Worm (Caenorhabditis elegans) whole organism, young adult: Measurements from ENCODE around the gene erl-1.

Experiments
- B0261.1 ChIP-seq: sonication (generic microtip); optimal IDR thresholded peaks from 2 replicates; lab custom pipeline; 2016; ENCODE audit warnings: mild to moderate bottlenecking, missing genetic modification characterization, moderate library complexity, missing compliant biosample characterization
- T26A5.8 ChIP-seq: sonication (generic microtip); optimal IDR thresholded peaks from 2 replicates; lab custom pipeline; 2016; ENCODE audit warnings: missing genetic modification characterization, missing compliant biosample characterization
- cebp-2 ChIP-seq: fragments of 200-800 bp; sonication (Bioruptor generic); IDR thresholded peaks from 2 replicates; pipeline ENCODE4 v1.3.6; 2022; ENCODE audit warnings: missing genetic modification characterization, missing compliant biosample characterization
- efl-1 ChIP-seq: fragments of 150-350 bp; optimal IDR thresholded peaks from 2 replicates; lab custom pipeline; 2014; ENCODE audit warnings: missing biosample characterization, missing genetic modification reagents, missing genetic modification characterization
- hsf-1 ChIP-seq: fragments of 200-800 bp; sonication (Bioruptor generic); IDR thresholded peaks from 2 replicates; pipeline ENCODE4 v1.3.6; 2022; ENCODE audit warnings: missing genetic modification reagents, missing genetic modification characterization, missing compliant biosample characterization
- lin-26 ChIP-seq: fragments of 200-800 bp; sonication (Bioruptor generic); IDR thresholded peaks from 2 replicates; pipeline ENCODE4 v1.3.6; 2022; ENCODE audit warnings: missing genetic modification reagents, missing genetic modification characterization, missing compliant biosample characterization
- mcd-1 ChIP-seq: fragments of 200-800 bp; sonication (Bioruptor generic); IDR thresholded peaks from 2 replicates; pipeline ENCODE4 v1.3.6; 2022; ENCODE audit warnings: missing genetic modification reagents, missing genetic modification characterization, missing compliant biosample characterization
- nfya-1 ChIP-seq: sonication (generic microtip); optimal IDR thresholded peaks from 2 replicates; lab custom pipeline; 2017; ENCODE audit warnings: antibody characterized with exemption, missing compliant biosample characterization, missing genetic modification characterization, borderline replicate concordance; ENCODE audit not compliant: insufficient read depth
- nfyb-1 ChIP-seq: fragments of 200-800 bp; sonication (Bioruptor generic); IDR thresholded peaks from 2 replicates; pipeline ENCODE4 v1.3.6; 2022; ENCODE audit warnings: missing genetic modification reagents, missing genetic modification characterization, missing compliant biosample characterization
- snpc-1.1 ChIP-seq: sonication (generic microtip); optimal IDR thresholded peaks from 2 replicates; lab custom pipeline; 2017; ENCODE audit warnings: missing genetic modification characterization, mild to moderate bottlenecking, missing compliant biosample characterization, antibody characterized with exemption, moderate library complexity, missing genotype, missing genetic modification reagents; ENCODE audit not compliant: insufficient read depth
- somi-1 ChIP-seq: fragments of 200-800 bp; sonication (Bioruptor generic); optimal IDR thresholded peaks from 2 replicates; lab custom pipeline; 2018; ENCODE audit warnings: mild to moderate bottlenecking, missing genetic modification characterization, missing compliant biosample characterization

erl-1 gene

DNA sequence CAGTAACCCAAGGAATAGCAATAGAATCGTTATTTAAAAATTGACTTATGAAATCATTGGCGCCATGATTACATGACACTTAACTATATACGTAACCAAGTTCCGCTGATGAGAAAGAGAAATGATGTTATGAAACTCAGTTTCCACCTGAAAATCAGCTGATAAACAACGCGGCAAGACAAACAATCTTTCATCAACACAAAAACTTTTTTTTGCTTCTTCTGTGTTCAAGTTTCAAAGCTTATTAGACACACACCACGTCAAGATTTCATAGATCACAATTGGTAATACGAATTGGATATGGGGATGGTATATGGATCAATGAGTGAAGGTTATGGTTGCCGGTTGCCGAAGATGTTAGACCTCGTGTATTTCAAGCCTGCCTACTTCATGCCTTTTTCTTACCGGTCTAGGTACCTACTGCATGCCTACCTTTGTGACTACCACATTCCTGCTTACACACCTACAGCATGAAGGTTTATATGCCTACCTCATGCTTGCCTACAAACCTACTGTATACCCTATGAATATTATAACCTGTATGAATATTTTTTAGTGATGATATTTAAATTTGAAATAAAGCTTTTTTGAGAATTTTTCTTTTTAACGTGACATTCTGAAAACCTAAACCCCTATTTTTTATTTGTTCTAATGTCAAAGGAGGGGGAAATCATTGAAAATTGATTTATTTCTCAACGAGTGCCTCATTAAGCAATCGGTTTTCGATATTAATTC lies 49.3 kb downstream of the erl-1 start, which contains the start of the genes F19B6.10 and wht-5:
Gene F19B6.10 (plus strand): TSS at position 301 of the 735 bp plus-strand sequence.
Gene wht-5 (plus strand): TSS at position 685 of the 735 bp plus-strand sequence.
- TF ChIP-seq hsf-1 (GFP tag; lab: Robert Waterston, UW) = no peak
- TF ChIP-seq snpc-1.1 (tag; lab: Kevin White, UChicago) = no peak
- TF ChIP-seq B0261.1 = no peak
- TF ChIP-seq nfya-1 = no peak
- no peak for TF ChIP-seq nfyb-1 (GFP tag; lab: Robert Waterston, UW)
- no peak for TF ChIP-seq mcd-1 (GFP tag; lab: Robert Waterston, UW)
- no peak for TF ChIP-seq cebp-2 (GFP tag; lab: Robert Waterston, UW)
- no peak for TF ChIP-seq T26A5.8
- no peak for TF ChIP-seq efl-1
- no peak for TF ChIP-seq somi-1 (GFP tag; lab: Kevin White, UChicago)
- TF ChIP-seq lin-26 = no peak
